Worm (Caenorhabditis elegans) whole organism, midembryonic: Measurements from ENCODE around the gene ZK938.10.

Experiments
- T22C8.4 ChIP-seq: fragments of 200-800 bp; sonication (Bioruptor generic); IDR thresholded peaks from 2 replicates; pipeline ENCODE4 v1.3.6; 2022; ENCODE audit warnings: missing genetic modification characterization, missing compliant biosample characterization
- cog-1 ChIP-seq: sonication (generic microtip); optimal IDR thresholded peaks from 2 replicates; lab custom pipeline; 2016; ENCODE audit warnings: missing genetic modification characterization, missing compliant biosample characterization
- flt-1 ChIP-seq: fragments of 200-800 bp; sonication (Bioruptor generic); IDR thresholded peaks from 2 replicates; pipeline ENCODE4 v1.3.6; 2022; ENCODE audit warnings: missing genetic modification characterization, missing compliant biosample characterization
- klf-2 ChIP-seq: fragments of 200-800 bp; sonication (Bioruptor generic); conservative IDR thresholded peaks from 2 replicates; pipeline ENCODE4 v1.3.6; 2022; ENCODE audit warnings: missing genetic modification reagents, missing genetic modification characterization, missing compliant biosample characterization
- med-1 ChIP-seq: sonication (generic microtip); optimal IDR thresholded peaks from 2 replicates; lab custom pipeline; 2017; ENCODE audit warnings: missing genetic modification characterization, mild to moderate bottlenecking, missing compliant biosample characterization, antibody characterized with exemption, missing genetic modification reagents; ENCODE audit not compliant: insufficient read depth
- ref-1 ChIP-seq: fragments of 200-800 bp; sonication (Bioruptor generic); conservative IDR thresholded peaks from 2 replicates; pipeline ENCODE4 v1.3.6; 2022; ENCODE audit warnings: missing genetic modification reagents, missing genetic modification characterization, missing compliant biosample characterization
- tab-1 ChIP-seq: fragments of 200-800 bp; sonication (Bioruptor generic); IDR thresholded peaks from 2 replicates; pipeline ENCODE4 v1.3.6; 2022; ENCODE audit warnings: missing genetic modification characterization, missing compliant biosample characterization
- ztf-23 ChIP-seq: fragments of 200-800 bp; sonication (Bioruptor generic); IDR thresholded peaks from 2 replicates; pipeline ENCODE4 v1.3.6; 2022; ENCODE audit warnings: missing genetic modification reagents, missing genetic modification characterization, missing compliant biosample characterization
- ztf-29 ChIP-seq: fragments of 200-800 bp; sonication (Bioruptor generic); IDR thresholded peaks from 2 replicates; pipeline ENCODE4 v1.3.6; 2022; ENCODE audit warnings: missing genetic modification reagents, missing genetic modification characterization, missing compliant biosample characterization

ZK938.10 gene

ce11 chrII:9850945-9851344, at the start of gene ZK938.10:
TSS of gene ZK938.10 (minus strand) at chrII:9851045.
- TF ChIP-seq cog-1 (tag; lab: Kevin White, UChicago), result no peak
- no peak for TF ChIP-seq ref-1
- TF ChIP-seq T22C8.4 (GFP tag; lab: Robert Waterston, UW), result no peak
- TF ChIP-seq med-1 (GFP tag; lab: Kevin White, UChicago), result no peak

ce11 chrII:9900276-9900675, 49.4 kb upstream of the ZK938.10 start, which contains the start of gene unc-4:
TSS of gene unc-4 (minus strand) at chrII:9900376.
- no peak for TF ChIP-seq flt-1 (GFP tag; lab: Robert Waterston, UW)
- no peak for TF ChIP-seq ztf-23 (GFP tag; lab: Robert Waterston, UW)

- TF ChIP-seq tab-1 (GFP tag; lab: Robert Waterston, UW) (no peak), T22C8.4 (GFP tag; lab: Robert Waterston, UW) (no peak), ref-1 (no peak), flt-1 (GFP tag; lab: Robert Waterston, UW) (no peak), ztf-29 (GFP tag; lab: Robert Waterston, UW) (no peak), klf-2 (GFP tag; lab: Robert Waterston, UW) (no peak)
Observed at ce11 chrII:9898744-9899143, 47.9 kb upstream of the ZK938.10 start.

ce11 chrII:9895173-9895572, 44.3 kb upstream of the ZK938.10 start:
- TF ChIP-seq tab-1 (GFP tag; lab: Robert Waterston, UW), result no peak
- TF ChIP-seq flt-1 (GFP tag; lab: Robert Waterston, UW), result no peak
- no peak for TF ChIP-seq med-1 (GFP tag; lab: Kevin White, UChicago)
- TF ChIP-seq ztf-29 (GFP tag; lab: Robert Waterston, UW), result no peak
- no peak for TF ChIP-seq klf-2 (GFP tag; lab: Robert Waterston, UW)
- TF ChIP-seq cog-1 (tag; lab: Kevin White, UChicago), result no peak
- TF ChIP-seq T22C8.4 (GFP tag; lab: Robert Waterston, UW), result no peak
- no peak for TF ChIP-seq ref-1
- TF ChIP-seq ztf-23 (GFP tag; lab: Robert Waterston, UW), result no peak

- TF ChIP-seq tab-1 (GFP tag; lab: Robert Waterston, UW) (no peak), T22C8.4 (GFP tag; lab: Robert Waterston, UW) (no peak), ztf-29 (GFP tag; lab: Robert Waterston, UW) (no peak), ztf-23 (GFP tag; lab: Robert Waterston, UW) (no peak), klf-2 (GFP tag; lab: Robert Waterston, UW) (no peak)
Observed at ce11 chrII:9894435-9894834, 43.6 kb upstream of the ZK938.10 start, which contains the start of gene F26C11.1. TSS of gene F26C11.1 (plus strand) at chrII:9894735.

ce11 chrII:9892409-9892808, 41.6 kb upstream of the ZK938.10 start, which contains the start of gene C08H9.16:
TSS of gene C08H9.16 (plus strand) at chrII:9892778.
- TF ChIP-seq ztf-23 (GFP tag; lab: Robert Waterston, UW), result no peak

- no peak for TF ChIP-seq T22C8.4 (GFP tag; lab: Robert Waterston, UW)
- no peak for TF ChIP-seq flt-1 (GFP tag; lab: Robert Waterston, UW)
- TF ChIP-seq tab-1 (GFP tag; lab: Robert Waterston, UW), result no peak
- TF ChIP-seq klf-2 (GFP tag; lab: Robert Waterston, UW), result no peak
- TF ChIP-seq ref-1, result no peak
- no peak for TF ChIP-seq ztf-23 (GFP tag; lab: Robert Waterston, UW)
- TF ChIP-seq med-1 (GFP tag; lab: Kevin White, UChicago), result no peak
- no peak for TF ChIP-seq cog-1 (tag; lab: Kevin White, UChicago)
- no peak for TF ChIP-seq ztf-29 (GFP tag; lab: Robert Waterston, UW)
Observed at ce11 chrII:9891823-9892222, 41.0 kb upstream of the ZK938.10 start.

ce11 chrII:9891031-9891689, 40.3 kb upstream of the ZK938.10 start, which contains the start of gene vgln-1:
TSS of gene vgln-1 (minus strand) at chrII:9891081.
- TF ChIP-seq tab-1 (GFP tag; lab: Robert Waterston, UW) (no peak), ztf-23 (GFP tag; lab: Robert Waterston, UW) (no peak), ztf-29 (GFP tag; lab: Robert Waterston, UW) (no peak), cog-1 (tag; lab: Kevin White, UChicago) (no peak), ref-1 (no peak), flt-1 (GFP tag; lab: Robert Waterston, UW) (no peak), T22C8.4 (GFP tag; lab: Robert Waterston, UW) (no peak), med-1 (GFP tag; lab: Kevin White, UChicago) (no peak), klf-2 (GFP tag; lab: Robert Waterston, UW) (no peak)

- no peak for TF ChIP-seq cog-1 (tag; lab: Kevin White, UChicago)
- no peak for TF ChIP-seq ztf-23 (GFP tag; lab: Robert Waterston, UW)
- TF ChIP-seq klf-2 (GFP tag; lab: Robert Waterston, UW), result no peak
- no peak for TF ChIP-seq T22C8.4 (GFP tag; lab: Robert Waterston, UW)
- TF ChIP-seq flt-1 (GFP tag; lab: Robert Waterston, UW), result no peak
- no peak for TF ChIP-seq tab-1 (GFP tag; lab: Robert Waterston, UW)
- no peak for TF ChIP-seq med-1 (GFP tag; lab: Kevin White, UChicago)
- no peak for TF ChIP-seq ref-1
- no peak for TF ChIP-seq ztf-29 (GFP tag; lab: Robert Waterston, UW)
Observed at ce11 chrII:9888549-9888948, 37.7 kb upstream of the ZK938.10 start.

ce11 chrII:9886216-9886615, 35.4 kb upstream of the ZK938.10 start, which contains the start of gene algn-8:
TSS of gene algn-8 (minus strand) at chrII:9886442.
- TF ChIP-seq flt-1 (GFP tag; lab: Robert Waterston, UW), result no peak
- no peak for TF ChIP-seq ztf-29 (GFP tag; lab: Robert Waterston, UW)
- TF ChIP-seq T22C8.4 (GFP tag; lab: Robert Waterston, UW), result no peak
- no peak for TF ChIP-seq cog-1 (tag; lab: Kevin White, UChicago)
- TF ChIP-seq klf-2 (GFP tag; lab: Robert Waterston, UW), result no peak
- TF ChIP-seq ref-1, result no peak
- TF ChIP-seq med-1 (GFP tag; lab: Kevin White, UChicago), result no peak
- no peak for TF ChIP-seq ztf-23 (GFP tag; lab: Robert Waterston, UW)
- TF ChIP-seq tab-1 (GFP tag; lab: Robert Waterston, UW), result no peak
